Worm (Caenorhabditis elegans) whole organism, mixed stage, embryonic: ENCODE data around the gene prp-8.

Experiments used
- lsy-2 ChIP-seq: fragments of 150-350 bp; optimal IDR thresholded peaks from 2 replicates; lab custom pipeline; 2014; ENCODE audit warnings: missing biosample characterization, missing genetic modification characterization
- mep-1 ChIP-seq: fragments of 150-350 bp; optimal IDR thresholded peaks from 2 replicates; lab custom pipeline; 2017; ENCODE audit warnings: missing biosample characterization, missing genetic modification reagents, missing genetic modification characterization, inconsistent platforms
- mls-2 ChIP-seq: sonication (generic microtip); optimal IDR thresholded peaks from 2 replicates; lab custom pipeline; 2016; ENCODE audit warnings: mild to moderate bottlenecking, missing genetic modification characterization, moderate library complexity, missing compliant biosample characterization
- pha-4 ChIP-seq: fragments of 150-350 bp; optimal IDR thresholded peaks from 2 replicates; lab custom pipeline; 2018; ENCODE audit warnings: missing biosample characterization, missing genetic modification reagents, missing genetic modification characterization
- snpc-4 ChIP-seq: fragments of 150-350 bp; optimal IDR thresholded peaks from 2 replicates; lab custom pipeline; 2014; ENCODE audit warnings: missing biosample characterization, missing genetic modification characterization

- no peak for TF ChIP-seq mep-1 (tag; lab: Kevin White, UChicago)
- no peak for TF ChIP-seq lsy-2
- TF ChIP-seq pha-4 (tag; lab: Kevin White, UChicago): no peak
- TF ChIP-seq mls-2: no peak
- TF ChIP-seq snpc-4 (tag; lab: Kevin White, UChicago): no peak
These were observed 43.0 kb upstream of the prp-8 start, which contains the start of gene gei-8 for ce11 chrIII:8121132-8121531.
